Fruit fly (Drosophila melanogaster) whole organism, pupa: ENCODE measurements around the gene ash2.

Source experiments
- CG12605 ChIP-seq: fragments of 200-800 bp; sonication (Bioruptor generic); IDR thresholded peaks from 2 replicates; pipeline ENCODE4 v1.3.6; 2022; ENCODE audit warnings: missing biosample characterization, missing genetic modification characterization
- CG17806 ChIP-seq: fragments of 200-800 bp; sonication (Bioruptor generic); optimal IDR thresholded peaks from 2 replicates; lab custom pipeline; 2018; ENCODE audit warnings: missing biosample characterization, mild to moderate bottlenecking, missing genetic modification characterization, moderate library complexity
- CG32121 ChIP-seq: fragments of 200-800 bp; sonication (Bioruptor generic); IDR thresholded peaks from 2 replicates; pipeline ENCODE4 v1.3.6; 2022; ENCODE audit warnings: missing biosample characterization, missing genetic modification characterization
- CG8159 ChIP-seq: fragments of 200-800 bp; sonication (Bioruptor generic); optimal IDR thresholded peaks from 3 replicates; lab custom pipeline; 2018; ENCODE audit warnings: missing biosample characterization, mild to moderate bottlenecking, missing genetic modification characterization, moderate library complexity
- D1 ChIP-seq: fragments of 200-800 bp; sonication (Bioruptor generic); optimal IDR thresholded peaks from 2 replicates; lab custom pipeline; 2018; ENCODE audit warnings: missing biosample characterization, mild to moderate bottlenecking, missing genetic modification characterization, moderate library complexity
- EcR ChIP-seq: fragments of 200-800 bp; sonication (Bioruptor generic); optimal IDR thresholded peaks from 3 replicates; lab custom pipeline; 2019; ENCODE audit warnings: missing biosample characterization, missing genetic modification characterization, mild to moderate bottlenecking, moderate library complexity, missing genetic modification reagents
- Ets98B ChIP-seq: fragments of 200-800 bp; sonication (Bioruptor generic); IDR thresholded peaks from 2 replicates; pipeline ENCODE4 v1.3.6; 2022; ENCODE audit warnings: missing biosample characterization, missing genetic modification characterization
- Pif1A ChIP-seq: fragments of 200-800 bp; sonication (Bioruptor generic); optimal IDR thresholded peaks from 3 replicates; lab custom pipeline; 2016; ENCODE audit warnings: missing biosample characterization, missing genetic modification characterization
- Pif1B ChIP-seq: fragments of 200-800 bp; sonication (Bioruptor generic); optimal IDR thresholded peaks from 3 replicates; lab custom pipeline; 2016; ENCODE audit warnings: missing biosample characterization, missing genetic modification characterization
- Snoo ChIP-seq: fragments of 200-800 bp; sonication (Bioruptor generic); optimal IDR thresholded peaks from 3 replicates; lab custom pipeline; 2017; ENCODE audit warnings: missing biosample characterization, mild to moderate bottlenecking, missing genetic modification characterization, inconsistent platforms
- fd96Ca ChIP-seq: fragments of 200-800 bp; sonication (Bioruptor generic); IDR thresholded peaks from 3 replicates; pipeline ENCODE4 v1.3.6; 2022; ENCODE audit warnings: missing biosample characterization, missing genetic modification characterization
- gl ChIP-seq: fragments of 200-800 bp; sonication (Bioruptor generic); optimal IDR thresholded peaks from 2 replicates; lab custom pipeline; 2018; ENCODE audit warnings: missing biosample characterization, mild to moderate bottlenecking, missing genetic modification characterization
- rn ChIP-seq: fragments of 200-800 bp; sonication (Bioruptor generic); IDR thresholded peaks from 2 replicates; pipeline ENCODE4 v1.3.6; 2022; ENCODE audit warnings: missing biosample characterization, missing genetic modification characterization

DNA sequence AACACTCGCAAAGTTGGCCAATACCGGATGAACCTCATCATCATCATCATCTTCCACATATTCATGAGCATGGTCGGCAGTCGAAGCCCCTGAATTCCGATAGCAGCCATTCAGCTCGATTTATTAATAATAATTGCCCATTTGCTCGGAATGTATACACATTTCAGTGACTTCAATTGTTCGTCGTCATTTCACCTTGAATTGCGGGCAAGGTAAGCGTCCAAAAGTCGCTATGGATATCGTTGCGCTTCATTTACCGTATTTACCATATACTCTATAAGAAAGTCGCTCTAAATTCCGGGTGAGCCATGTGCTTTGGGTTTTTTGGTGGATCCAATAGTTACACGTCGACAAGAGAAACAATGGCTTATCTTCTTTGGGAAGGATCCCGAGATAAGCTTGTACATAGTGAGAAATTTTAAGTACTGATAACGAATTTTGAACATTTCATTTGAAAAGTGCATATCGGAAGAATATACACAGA, 23.9 kb upstream of the ash2 start:
- TF ChIP-seq CG32121 (GFP tag; lab: Robert Waterston, UW) (peak; percentile 29; the same call in 1 of the 2 replicates), EcR (peak; percentile 7), fd96Ca (peak; percentile 12; the same call in 1 of the 3 replicates), D1 (tag; lab: Kevin White, UChicago) (no peak), CG12605 (GFP tag; lab: Robert Waterston, UW) (0 out of 2 replicates have a peak, but pooled peaks have one; percentile 26), CG8159 (tag; lab: Kevin White, UChicago) (peak; percentile 27), rn (GFP tag; lab: Robert Waterston, UW) (no peak), Pif1A (GFP tag; lab: Kevin White, UChicago) (no peak), Pif1B (no peak), Snoo (no peak), CG17806 (tag; lab: Kevin White, UChicago) (peak; percentile 1), Ets98B (GFP tag; lab: Robert Waterston, UW) (no peak; the same call in 1 of the 2 replicates), gl (tag; lab: Kevin White, UChicago) (no peak)
